Fruit fly (Drosophila melanogaster) whole organism, embryonic: ENCODE data around the gene dia.

Experiments
- C15 ChIP-seq: fragments of 200-800 bp; sonication (Bioruptor generic); IDR thresholded peaks from 3 replicates; pipeline ENCODE4 v1.3.6; 2022; ENCODE audit warnings: missing biosample characterization, missing genetic modification characterization
- CG10274 ChIP-seq: fragments of 200-800 bp; sonication (Bioruptor generic); optimal IDR thresholded peaks from 3 replicates; lab custom pipeline; 2017; ENCODE audit warnings: missing biosample characterization, mild to moderate bottlenecking, missing genetic modification characterization
- CG11085 ChIP-seq: fragments of 200-800 bp; sonication (Bioruptor generic); IDR thresholded peaks from 2 replicates; pipeline ENCODE4 v1.3.6; 2022; ENCODE audit warnings: missing biosample characterization, missing genetic modification characterization
- CG11456 ChIP-seq: fragments of 200-800 bp; sonication (Bioruptor generic); IDR thresholded peaks from 3 replicates; pipeline ENCODE4 v1.3.6; 2022; ENCODE audit warnings: missing biosample characterization, missing genetic modification characterization
- CG12104 ChIP-seq: fragments of 200-800 bp; sonication (Bioruptor generic); optimal IDR thresholded peaks from 3 replicates; lab custom pipeline; 2016; ENCODE audit warnings: missing biosample characterization, missing genetic modification characterization
- CG12769 ChIP-seq: fragments of 200-800 bp; sonication (Bioruptor generic); optimal IDR thresholded peaks from 2 replicates; lab custom pipeline; 2019; ENCODE audit warnings: missing biosample characterization, mild to moderate bottlenecking, missing genetic modification characterization, moderate library complexity
- CG13296 ChIP-seq: fragments of 200-800 bp; sonication (Bioruptor generic); optimal IDR thresholded peaks from 3 replicates; lab custom pipeline; 2018; ENCODE audit warnings: missing biosample characterization, mild to moderate bottlenecking, missing genetic modification characterization
- CG14014 ChIP-seq: fragments of 200-800 bp; sonication (Bioruptor generic); IDR thresholded peaks from 2 replicates; pipeline ENCODE4 v1.3.6; 2022; ENCODE audit warnings: missing biosample characterization, missing genetic modification characterization
- CG14667 ChIP-seq: fragments of 200-800 bp; sonication (Bioruptor generic); IDR thresholded peaks from 2 replicates; pipeline ENCODE4 v1.3.6; 2022; ENCODE audit warnings: missing biosample characterization, missing genetic modification characterization
- CG15011 ChIP-seq: fragments of 200-800 bp; sonication (Bioruptor generic); optimal IDR thresholded peaks from 3 replicates; lab custom pipeline; 2018; ENCODE audit warnings: missing biosample characterization, mild to moderate bottlenecking, missing genetic modification characterization
- CG17568 ChIP-seq: fragments of 200-800 bp; sonication (Bioruptor generic); optimal IDR thresholded peaks from 2 replicates; lab custom pipeline; 2018; ENCODE audit warnings: missing biosample characterization, mild to moderate bottlenecking, missing genetic modification characterization, moderate library complexity
- CG2678 ChIP-seq: fragments of 200-800 bp; sonication (Bioruptor generic); optimal IDR thresholded peaks from 3 replicates; lab custom pipeline; 2019; ENCODE audit warnings: missing biosample characterization, mild to moderate bottlenecking, missing genetic modification characterization, moderate library complexity
- CG30020 ChIP-seq: fragments of 200-800 bp; optimal IDR thresholded peaks from 2 replicates; lab custom pipeline; 2019; ENCODE audit warnings: missing biosample characterization, mild to moderate bottlenecking, missing genetic modification characterization, moderate library complexity
- CG30431 ChIP-seq: fragments of 200-800 bp; sonication (Bioruptor generic); optimal IDR thresholded peaks from 2 replicates; lab custom pipeline; 2017; ENCODE audit warnings: missing biosample characterization, missing genetic modification characterization
- CG3847 ChIP-seq: fragments of 200-800 bp; sonication (Bioruptor generic); IDR thresholded peaks from 2 replicates; pipeline ENCODE4 v1.3.6; 2022; ENCODE audit warnings: missing biosample characterization, missing genetic modification characterization
- CG7357 ChIP-seq: fragments of 200-800 bp; sonication (Bioruptor generic); IDR thresholded peaks from 3 replicates; pipeline ENCODE4 v1.3.6; 2022; ENCODE audit warnings: missing biosample characterization, missing genetic modification characterization
- CG8089 ChIP-seq: fragments of 200-800 bp; sonication (Bioruptor generic); optimal IDR thresholded peaks from 3 replicates; lab custom pipeline; 2016; ENCODE audit warnings: missing biosample characterization, missing genetic modification characterization
- CG9215 ChIP-seq: fragments of 200-800 bp; sonication (Bioruptor generic); IDR thresholded peaks from 2 replicates; pipeline ENCODE4 v1.3.6; 2022; ENCODE audit warnings: missing biosample characterization, missing genetic modification characterization
- Ets65A ChIP-seq: fragments of 200-800 bp; sonication (Bioruptor generic); peaks from one replicate; lab custom pipeline; 2016; ENCODE audit warnings: missing biosample characterization, missing genetic modification characterization
- Ets97D ChIP-seq: fragments of 200-800 bp; sonication (Bioruptor generic); optimal IDR thresholded peaks from 3 replicates; lab custom pipeline; 2016; ENCODE audit warnings: missing biosample characterization, missing genetic modification characterization
- Hr51 ChIP-seq, 2 experiments: fragments of 200-800 bp; sonication (Bioruptor generic); optimal IDR thresholded peaks; 2 replicates in 1 of 2; 3 replicates in 1 of 2; lab custom pipeline; 2016 to 2018; ENCODE audit warnings: missing biosample characterization in 2 of 2, missing genetic modification characterization in 2 of 2, mild to moderate bottlenecking in 1 of 2, moderate library complexity in 1 of 2
- Hsf ChIP-seq: fragments of 200-800 bp; sonication (Bioruptor generic); optimal IDR thresholded peaks from 3 replicates; lab custom pipeline; 2016; ENCODE audit warnings: missing biosample characterization, missing genetic modification characterization
- MTF-1 ChIP-seq: fragments of 200-800 bp; sonication (Bioruptor generic); optimal IDR thresholded peaks from 2 replicates; lab custom pipeline; 2018; ENCODE audit warnings: missing biosample characterization, mild to moderate bottlenecking, missing genetic modification characterization, borderline replicate concordance
- NfI ChIP-seq: fragments of 200-800 bp; sonication (Bioruptor generic); optimal IDR thresholded peaks from 3 replicates; lab custom pipeline; 2018; ENCODE audit warnings: missing biosample characterization, mild to moderate bottlenecking, missing genetic modification characterization, moderate library complexity
- Ravus ChIP-seq: fragments of 200-800 bp; sonication (Bioruptor generic); IDR thresholded peaks from 2 replicates; pipeline ENCODE4 v1.3.6; 2022; ENCODE audit warnings: missing biosample characterization, missing genetic modification characterization
- ab ChIP-seq: fragments of 200-800 bp; sonication (Bioruptor generic); optimal IDR thresholded peaks from 2 replicates; lab custom pipeline; 2016; ENCODE audit warnings: missing biosample characterization, missing genetic modification characterization
- ato ChIP-seq: fragments of 200-800 bp; sonication (Bioruptor generic); IDR thresholded peaks from 2 replicates; pipeline ENCODE4 v1.3.6; 2022; ENCODE audit warnings: missing biosample characterization, missing genetic modification characterization; ENCODE audit not compliant: partially characterized antibody
- bbx ChIP-seq: fragments of 200-800 bp; sonication (Bioruptor generic); IDR thresholded peaks from 2 replicates; pipeline ENCODE4 v1.3.6; 2022; ENCODE audit warnings: missing biosample characterization, missing genetic modification characterization; ENCODE audit not compliant: partially characterized antibody
- br ChIP-seq: fragments of >200 bp; optimal IDR thresholded peaks from 2 replicates; lab custom pipeline; 2017
- corto ChIP-seq: fragments of 200-800 bp; sonication (Bioruptor generic); optimal IDR thresholded peaks from 2 replicates; lab custom pipeline; 2016; ENCODE audit warnings: missing biosample characterization, mild to moderate bottlenecking, missing genetic modification characterization, moderate library complexity
- dimm ChIP-seq: fragments of 200-800 bp; sonication (Bioruptor generic); IDR thresholded peaks from 2 replicates; pipeline ENCODE4 v1.3.6; 2022; ENCODE audit warnings: missing biosample characterization, missing genetic modification characterization
- ewg ChIP-seq: fragments of 200-800 bp; sonication (Bioruptor generic); optimal IDR thresholded peaks from 3 replicates; lab custom pipeline; 2017; ENCODE audit warnings: mild to moderate bottlenecking, missing biosample characterization, missing genetic modification reagents, missing genetic modification characterization
- fu2 ChIP-seq: fragments of 200-800 bp; sonication (Bioruptor generic); optimal IDR thresholded peaks from 2 replicates; lab custom pipeline; 2016; ENCODE audit warnings: missing biosample characterization, missing genetic modification characterization
- grau ChIP-seq: fragments of 200-800 bp; optimal IDR thresholded peaks from 3 replicates; lab custom pipeline; 2019; ENCODE audit warnings: missing biosample characterization, mild to moderate bottlenecking, missing genetic modification characterization, moderate library complexity
- gsb-n ChIP-seq: fragments of 200-800 bp; sonication (Bioruptor generic); optimal IDR thresholded peaks from 3 replicates; lab custom pipeline; 2018; ENCODE audit warnings: missing biosample characterization, mild to moderate bottlenecking, missing genetic modification characterization
- ham ChIP-seq: fragments of 200-800 bp; sonication (Bioruptor generic); IDR thresholded peaks from 2 replicates; pipeline ENCODE4 v1.3.6; 2022; ENCODE audit warnings: missing biosample characterization, missing genetic modification characterization
- hb ChIP-seq: fragments of 200-800 bp; sonication (Bioruptor generic); IDR thresholded peaks from 3 replicates; pipeline ENCODE4 v1.3.6; 2022; ENCODE audit warnings: missing biosample characterization, missing genetic modification characterization; ENCODE audit not compliant: partially characterized antibody
- her ChIP-seq: fragments of 200-800 bp; sonication (Bioruptor generic); optimal IDR thresholded peaks from 2 replicates; lab custom pipeline; 2016; ENCODE audit warnings: missing biosample characterization, missing genetic modification characterization
- p53 ChIP-seq: fragments of 200-800 bp; sonication (Bioruptor generic); optimal IDR thresholded peaks from 2 replicates; lab custom pipeline; 2016; ENCODE audit warnings: missing biosample characterization, missing genetic modification characterization
- pan ChIP-seq, 4 experiments: fragments of >200 bp in 3 of 4; fragments of 200-800 bp in 1 of 4; sonication (Bioruptor generic) in 1 of 4; optimal IDR thresholded peaks in 3 of 4; IDR thresholded peaks in 1 of 4; 2 replicates each; pipeline versions ENCODE4 v1.3.6 to Lab custom; 2017 to 2022; ENCODE audit warnings: missing biosample characterization in 2 of 4, missing genetic modification characterization in 2 of 4, mixed read lengths in 1 of 4
- pfk ChIP-seq: fragments of 200-800 bp; sonication (Bioruptor generic); optimal IDR thresholded peaks from 2 replicates; lab custom pipeline; 2018; ENCODE audit warnings: missing biosample characterization, mild to moderate bottlenecking, missing genetic modification characterization, moderate library complexity
- pho ChIP-seq: fragments of 200-800 bp; sonication (Bioruptor generic); optimal IDR thresholded peaks from 2 replicates; lab custom pipeline; 2016; ENCODE audit warnings: missing biosample characterization, missing genetic modification characterization
- pum ChIP-seq: fragments of 200-800 bp; sonication (Bioruptor generic); optimal IDR thresholded peaks from 2 replicates; lab custom pipeline; 2016; ENCODE audit warnings: missing biosample characterization, missing genetic modification characterization
- ranshi ChIP-seq: fragments of 200-800 bp; sonication (Bioruptor generic); IDR thresholded peaks from 2 replicates; pipeline ENCODE4 v1.3.6; 2022; ENCODE audit warnings: missing biosample characterization, missing genetic modification characterization
- row ChIP-seq: fragments of 200-800 bp; sonication (Bioruptor generic); IDR thresholded peaks from 3 replicates; pipeline ENCODE4 v1.3.6; 2022; ENCODE audit warnings: missing biosample characterization, missing genetic modification characterization
- trh ChIP-seq: fragments of 200-800 bp; sonication (Bioruptor generic); optimal IDR thresholded peaks from 2 replicates; lab custom pipeline; 2016; ENCODE audit warnings: missing biosample characterization, missing genetic modification characterization
- vfl ChIP-seq: fragments of 200-800 bp; sonication (Bioruptor generic); optimal IDR thresholded peaks from 2 replicates; lab custom pipeline; 2016; ENCODE audit warnings: missing biosample characterization, missing genetic modification characterization
- zen2 ChIP-seq: fragments of 200-800 bp; sonication (Bioruptor generic); IDR thresholded peaks from 3 replicates; pipeline ENCODE4 v1.3.6; 2022; ENCODE audit warnings: missing biosample characterization, missing genetic modification characterization; ENCODE audit not compliant: partially characterized antibody

The dia gene

DNA sequence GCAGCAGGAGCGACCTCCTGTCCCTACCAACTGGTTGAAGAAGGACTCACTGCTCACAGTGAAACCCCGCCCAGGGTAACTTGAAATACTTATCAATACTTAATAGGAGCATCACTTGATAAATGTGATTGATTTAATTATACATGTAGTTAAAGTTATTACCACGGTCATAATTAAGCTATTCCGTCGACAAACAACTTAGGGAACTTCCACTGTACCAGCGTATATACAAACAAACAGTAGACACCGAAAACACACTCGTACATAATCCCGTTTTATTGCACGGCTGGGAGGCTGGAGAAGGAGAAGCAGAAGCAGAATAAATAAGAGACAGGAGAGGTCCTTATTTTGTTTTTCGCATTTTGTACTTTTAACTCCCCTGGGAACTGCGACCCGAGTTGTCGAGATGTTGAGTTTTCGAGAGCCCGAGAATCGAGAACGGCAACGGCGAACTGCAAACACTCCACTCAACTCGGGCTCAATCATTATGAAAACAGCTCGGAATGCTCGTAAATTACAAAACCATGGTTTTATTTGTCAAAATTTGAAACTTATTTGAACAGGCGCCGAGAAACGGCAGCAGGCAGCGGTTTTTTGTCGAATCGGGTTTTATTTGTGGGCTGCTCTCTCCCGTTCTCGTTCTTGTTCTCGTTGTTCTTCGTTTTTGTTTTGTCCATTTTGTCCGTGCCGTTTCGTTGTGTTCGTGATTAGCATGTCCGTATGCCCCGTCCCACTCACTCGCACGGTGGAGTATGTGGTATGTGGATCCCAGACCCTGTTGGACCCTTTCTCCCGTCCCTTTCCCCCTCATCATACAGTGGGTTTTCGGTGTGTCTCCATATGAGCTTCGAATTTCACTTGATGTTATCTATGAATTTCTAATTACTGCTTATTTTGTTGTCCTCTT is 42.3 kb downstream of the dia start (continued):
- TF ChIP-seq corto (GFP tag; lab: Kevin White, UChicago) (peak; percentile 91), p53 (peak; percentile 3), trh (GFP tag; lab: Kevin White, UChicago) (no peak), MTF-1 (GFP tag; lab: Kevin White, UChicago) (peak; percentile 24), fu2 (GFP tag; lab: Kevin White, UChicago) (peak; percentile 73), pho (GFP tag; lab: Kevin White, UChicago) (peak; percentile 80), vfl (GFP tag; lab: Kevin White, UChicago) (peak; percentile 69), row (GFP tag; lab: Robert Waterston, UW) (peak; percentile 84), pum (peak; percentile 61), CG17568 (GFP tag; lab: Kevin White, UChicago) (peak; percentile 46), CG11085 (GFP tag; lab: Robert Waterston, UW) (peak; percentile 69), Hsf (GFP tag; lab: Kevin White, UChicago) (peak; percentile 82), CG10274 (peak; percentile 56), grau (tag; lab: Kevin White, UChicago) (peak; percentile 97), NfI (GFP tag; lab: Kevin White, UChicago) (peak; percentile 78), ham (no peak), CG15011 (GFP tag; lab: Kevin White, UChicago) (peak; percentile 70), Ets65A (GFP tag; lab: Kevin White, UChicago) (peak; percentile 96), ewg (GFP tag; lab: Kevin White, UChicago) (peak; percentile 26), Hr51 (GFP tag; optimal IDR thresholded peaks at IDR 0.05; lab: Kevin White, UChicago) (peak; percentile 62 to 75), ato (GFP tag; lab: Robert Waterston, UW) (no peak), gsb-n (tag; lab: Kevin White, UChicago) (no peak), CG30020 (tag; lab: Kevin White, UChicago) (no peak), zen2 (GFP tag; lab: Robert Waterston, UW) (no peak), dimm (GFP tag; lab: Robert Waterston, UW) (no peak), CG8089 (GFP tag; lab: Kevin White, UChicago) (peak; percentile 37), C15 (GFP tag; lab: Robert Waterston, UW) (0 out of 3 replicates have a peak, but pooled peaks have one; percentile 26), ab (GFP tag; lab: Kevin White, UChicago) (no peak), her (GFP tag; lab: Kevin White, UChicago) (peak; percentile 83), pan (optimal IDR thresholded peaks at IDR 0.05; lab: Kevin White, UChicago) (no peak), pan (GFP tag; optimal IDR thresholded peaks at IDR 0.05 in 1 of 2, IDR thresholded peaks at IDR 0.05 in 1 of 2) (peak in 1 of 2 experiments; percentile 77), CG12104 (GFP tag; lab: Kevin White, UChicago) (peak; percentile 55), CG2678 (tag; lab: Kevin White, UChicago) (peak; percentile 87), ranshi (GFP tag; lab: Robert Waterston, UW) (peak; percentile 83), CG11456 (peak; percentile 78), CG30431 (peak; percentile 52), bbx (GFP tag; lab: Robert Waterston, UW) (0 out of 2 replicates have a peak, but pooled peaks have one; percentile 17), CG3847 (GFP tag; lab: Robert Waterston, UW) (peak; percentile 79), CG14014 (peak; percentile 82), CG13296 (GFP tag; lab: Kevin White, UChicago) (peak; percentile 78), Ets97D (GFP tag; lab: Kevin White, UChicago) (peak; percentile 25), CG9215 (GFP tag; lab: Robert Waterston, UW) (no peak; the same call in 1 of the 2 replicates), CG7357 (peak; percentile 71; the same call in 2 of the 3 replicates), CG14667 (GFP tag; lab: Robert Waterston, UW) (peak; percentile 71), Ravus (GFP tag; lab: Robert Waterston, UW) (no peak), pfk (GFP tag; lab: Kevin White, UChicago) (no peak), CG12769 (tag; lab: Kevin White, UChicago) (peak; percentile 93), hb (GFP tag; lab: Robert Waterston, UW) (no peak), br (no peak)
